Worm (Caenorhabditis elegans): ENCODE measurements around the gene ZC513.14.

The ZC513.14 gene

ce11 chrV:8024752-8025151, 11.1 kb downstream of the ZC513.14 start, which contains the start of gene F43H9.3:
Gene F43H9.3, minus strand, starts transcription at chrV:8024940.
- TF ChIP-seq ceh-36 (tag; optimal IDR thresholded peaks at IDR 0.05) (no peak), tbx-37 (GFP tag; conservative IDR thresholded peaks at IDR 0.05) (no peak), scrt-1 (GFP tag; IDR thresholded peaks at IDR 0.05) (no peak), F13C5.2 (tag; optimal IDR thresholded peaks at IDR 0.05) (no peak), tbx-11 (GFP tag; IDR thresholded peaks at IDR 0.05) (no peak), hmbx-1 (tag; optimal IDR thresholded peaks at IDR 0.05) (no peak), B0310.2 (tag; optimal IDR thresholded peaks at IDR 0.05) (no peak), pes-1 (GFP tag; IDR thresholded peaks at IDR 0.05) (no peak), sea-1 (GFP tag; conservative IDR thresholded peaks at IDR 0.05) (no peak), hnd-1 (tag; optimal IDR thresholded peaks at IDR 0.05) (no peak), flt-1 (GFP tag; IDR thresholded peaks at IDR 0.05) (no peak), hmg-4 (GFP tag; optimal IDR thresholded peaks at IDR 0.05) (no peak), tra-4 (tag; optimal IDR thresholded peaks at IDR 0.05) (no peak), aly-1 (tag; optimal IDR thresholded peaks at IDR 0.05) (no peak), ets-7 (tag; optimal IDR thresholded peaks at IDR 0.05) (no peak), ama-1 (optimal IDR thresholded peaks at IDR 0.05) (no peak), ceh-13 (GFP tag; optimal IDR thresholded peaks at IDR 0.05) (no peak)

ce11 chrV:8022040-8022439, 13.8 kb downstream of the ZC513.14 start, which contains the start of gene ech-3:
Gene ech-3, plus strand, starts transcription at chrV:8022217.
- TF ChIP-seq aly-1 (tag; optimal IDR thresholded peaks at IDR 0.05) (no peak), ceh-36 (tag; optimal IDR thresholded peaks at IDR 0.05) (no peak), ets-7 (tag; optimal IDR thresholded peaks at IDR 0.05) (no peak), F13C5.2 (tag; optimal IDR thresholded peaks at IDR 0.05) (no peak), ama-1 (optimal IDR thresholded peaks at IDR 0.05) (no peak), hnd-1 (tag; optimal IDR thresholded peaks at IDR 0.05) (no peak), hmg-4 (GFP tag; optimal IDR thresholded peaks at IDR 0.05) (no peak), hmbx-1 (tag; optimal IDR thresholded peaks at IDR 0.05) (no peak), sea-1 (GFP tag; conservative IDR thresholded peaks at IDR 0.05) (no peak), tra-4 (tag; optimal IDR thresholded peaks at IDR 0.05) (no peak)

- TF ChIP-seq ceh-36 (tag; optimal IDR thresholded peaks at IDR 0.05) (no peak), B0310.2 (tag; optimal IDR thresholded peaks at IDR 0.05) (no peak), ama-1 (optimal IDR thresholded peaks at IDR 0.05) (no peak), tra-4 (tag; optimal IDR thresholded peaks at IDR 0.05) (no peak), scrt-1 (GFP tag; IDR thresholded peaks at IDR 0.05) (no peak), hnd-1 (tag; optimal IDR thresholded peaks at IDR 0.05) (no peak), sea-1 (GFP tag; conservative IDR thresholded peaks at IDR 0.05) (no peak)
Measured at ce11 chrV:8019783-8020182, 16.1 kb downstream of the ZC513.14 start.

DNA sequence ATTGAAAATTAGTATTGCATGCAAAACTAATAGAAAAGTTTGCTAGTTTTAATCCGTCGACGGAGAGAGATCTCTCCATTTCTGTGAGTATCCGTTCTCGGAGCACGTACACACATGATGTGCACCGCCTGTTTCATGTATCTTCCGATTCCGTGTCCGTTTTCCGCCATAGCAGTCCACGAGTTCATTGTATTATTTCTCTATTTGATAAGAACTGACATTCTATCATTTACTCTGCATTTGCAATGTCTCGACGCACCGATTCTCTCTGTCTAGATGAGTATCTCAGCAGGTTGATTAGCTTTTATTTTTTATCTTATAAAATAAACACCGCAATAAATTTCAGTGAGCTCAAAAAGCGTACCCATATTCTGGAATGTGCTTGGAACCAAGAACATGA, 16.9 kb downstream of the ZC513.14 start:
- no peak for TF ChIP-seq tra-4 (tag; optimal IDR thresholded peaks at IDR 0.05)

DNA sequence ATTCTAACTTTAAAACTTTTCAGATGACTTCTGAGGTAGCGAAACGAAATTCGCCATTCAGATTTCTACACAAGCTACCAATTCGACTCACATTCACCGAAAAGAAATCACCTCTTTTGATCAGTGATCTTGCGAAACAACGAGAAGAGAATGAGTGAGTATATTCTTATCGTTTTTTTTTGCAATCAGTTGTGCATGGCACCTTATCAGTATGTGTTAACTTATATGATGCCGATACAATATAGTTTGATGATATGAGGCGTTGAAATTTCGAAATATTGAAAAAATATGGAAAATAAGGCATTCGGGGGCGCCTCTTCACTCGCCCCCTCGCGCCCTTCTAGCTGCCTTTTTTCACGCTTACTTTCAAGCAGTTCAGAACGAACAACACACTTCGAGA, 17.9 kb downstream of the ZC513.14 start:
- TF ChIP-seq ama-1 (optimal IDR thresholded peaks at IDR 0.05) (no peak), aly-1 (tag; optimal IDR thresholded peaks at IDR 0.05) (no peak), F13C5.2 (tag; optimal IDR thresholded peaks at IDR 0.05) (no peak), ceh-13 (GFP tag; optimal IDR thresholded peaks at IDR 0.05) (no peak), flt-1 (GFP tag; IDR thresholded peaks at IDR 0.05) (no peak), ceh-36 (tag; optimal IDR thresholded peaks at IDR 0.05) (no peak), ets-7 (tag; optimal IDR thresholded peaks at IDR 0.05) (no peak), tbx-11 (GFP tag; IDR thresholded peaks at IDR 0.05) (no peak)

DNA sequence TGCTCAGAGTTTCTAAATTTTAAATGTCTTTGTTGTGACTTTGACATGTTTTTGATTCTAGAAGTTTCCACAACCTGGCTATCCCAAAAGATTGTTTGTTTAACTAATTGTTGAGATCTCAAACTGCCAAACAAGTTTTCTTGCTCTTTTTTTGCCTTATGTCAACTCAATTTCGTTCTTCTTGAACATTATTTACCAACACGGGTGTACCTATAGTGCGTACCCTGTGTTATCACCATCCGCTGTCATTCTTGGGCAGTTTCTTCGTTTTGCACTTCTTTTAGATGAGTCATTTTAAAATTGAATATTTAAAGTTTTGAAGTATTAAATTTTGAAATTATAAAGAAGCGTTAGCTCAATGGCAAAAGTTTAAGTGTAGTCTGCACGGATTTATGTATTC, 18.9 kb downstream of the ZC513.14 start, which contains the start of gene sptl-2:
sptl-2 (plus strand) TSS at position 280 of the 400 bp plus-strand sequence.
- TF ChIP-seq flt-1 (GFP tag; IDR thresholded peaks at IDR 0.05) (no peak), ets-7 (tag; optimal IDR thresholded peaks at IDR 0.05) (no peak), ceh-36 (tag; optimal IDR thresholded peaks at IDR 0.05) (no peak), aly-1 (tag; optimal IDR thresholded peaks at IDR 0.05) (no peak), B0310.2 (tag; optimal IDR thresholded peaks at IDR 0.05) (no peak), hnd-1 (tag; optimal IDR thresholded peaks at IDR 0.05) (no peak), hmbx-1 (tag; optimal IDR thresholded peaks at IDR 0.05) (no peak), ceh-13 (GFP tag; optimal IDR thresholded peaks at IDR 0.05) (no peak), F13C5.2 (tag; optimal IDR thresholded peaks at IDR 0.05) (no peak), scrt-1 (GFP tag; IDR thresholded peaks at IDR 0.05) (no peak), tbx-11 (GFP tag; IDR thresholded peaks at IDR 0.05) (no peak), tbx-37 (GFP tag; conservative IDR thresholded peaks at IDR 0.05) (no peak), ama-1 (optimal IDR thresholded peaks at IDR 0.05) (no peak), tra-4 (tag; optimal IDR thresholded peaks at IDR 0.05) (no peak)

DNA sequence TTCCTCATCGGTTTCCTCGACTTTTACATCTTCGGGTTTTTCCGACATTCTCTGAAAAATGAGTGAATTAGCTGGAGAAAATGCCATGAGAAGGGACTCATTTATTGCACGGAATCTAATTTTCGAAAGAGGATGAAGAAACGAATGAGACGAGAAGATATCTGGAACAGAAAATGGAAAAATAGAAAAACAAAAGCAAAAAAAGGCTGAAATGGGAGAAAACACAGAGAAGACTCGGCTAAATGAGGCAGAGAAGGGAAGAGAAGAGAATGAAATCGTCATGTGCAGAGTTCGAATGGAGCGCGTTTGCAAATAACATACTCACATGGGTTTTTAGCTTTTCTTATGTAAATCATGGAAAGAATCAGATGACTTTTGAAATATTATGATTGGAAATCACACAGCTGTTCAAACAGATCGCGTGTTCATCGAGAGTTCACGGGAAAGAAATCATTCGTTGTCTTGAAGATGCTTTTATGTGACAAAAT, 21.9 kb downstream of the ZC513.14 start, which contains the start of gene Y97E10AR.6:
Y97E10AR.6 (minus strand) TSS at position 51 of the 488 bp plus-strand sequence.
- TF ChIP-seq hnd-1 (tag; optimal IDR thresholded peaks at IDR 0.05) (no peak), scrt-1 (GFP tag; IDR thresholded peaks at IDR 0.05) (no peak), ama-1 (optimal IDR thresholded peaks at IDR 0.05) (no peak), ets-7 (tag; optimal IDR thresholded peaks at IDR 0.05) (no peak), pes-1 (GFP tag; IDR thresholded peaks at IDR 0.05) (no peak), hmg-4 (GFP tag; optimal IDR thresholded peaks at IDR 0.05) (no peak), B0310.2 (tag; optimal IDR thresholded peaks at IDR 0.05) (no peak), tbx-11 (GFP tag; IDR thresholded peaks at IDR 0.05) (no peak), ceh-36 (tag; optimal IDR thresholded peaks at IDR 0.05) (no peak), tbx-37 (GFP tag; conservative IDR thresholded peaks at IDR 0.05) (no peak), F13C5.2 (tag; optimal IDR thresholded peaks at IDR 0.05) (no peak), aly-1 (tag; optimal IDR thresholded peaks at IDR 0.05) (no peak), hmbx-1 (tag; optimal IDR thresholded peaks at IDR 0.05) (no peak), flt-1 (GFP tag; IDR thresholded peaks at IDR 0.05) (no peak), sea-1 (GFP tag; conservative IDR thresholded peaks at IDR 0.05) (no peak), ceh-13 (GFP tag; optimal IDR thresholded peaks at IDR 0.05) (no peak)

- TF ChIP-seq flt-1 (GFP tag; IDR thresholded peaks at IDR 0.05) (no peak), scrt-1 (GFP tag; IDR thresholded peaks at IDR 0.05) (no peak), pes-1 (GFP tag; IDR thresholded peaks at IDR 0.05) (no peak), hmbx-1 (tag; optimal IDR thresholded peaks at IDR 0.05) (no peak)
Measured at ce11 chrV:8012032-8012431, 23.8 kb downstream of the ZC513.14 start, which contains the start of gene rpb-9. Gene rpb-9, minus strand, starts transcription at chrV:8012345.

Measured in whole organism, early embryonic.